Worm (Caenorhabditis elegans) whole organism, young adult: ENCODE results near the gene eak-7.

Source experiments
- B0035.1 ChIP-seq: sonication (generic microtip); optimal IDR thresholded peaks from 2 replicates; lab custom pipeline; 2016; ENCODE audit warnings: missing genetic modification characterization, mild to moderate bottlenecking, missing compliant biosample characterization, missing genotype, missing genetic modification reagents
- cebp-1 ChIP-seq, 2 experiments: fragments of 200-800 bp in 1 of 2; sonication (Bioruptor generic) in 1 of 2; sonication (generic microtip) in 1 of 2; IDR thresholded peaks in 1 of 2; optimal IDR thresholded peaks in 1 of 2; 2 replicates each; pipeline versions ENCODE4 v1.3.6 to Lab custom; 2017 to 2022; ENCODE audit warnings: missing compliant biosample characterization in 2 of 2, missing genetic modification characterization in 2 of 2, mild to moderate bottlenecking in 1 of 2, missing genetic modification reagents in 1 of 2, moderate library complexity in 1 of 2
- egrh-3 ChIP-seq: fragments of 200-800 bp; sonication (Bioruptor generic); IDR thresholded peaks from 2 replicates; pipeline ENCODE4 v1.3.6; 2022; ENCODE audit warnings: missing genetic modification reagents, missing genetic modification characterization, missing compliant biosample characterization
- let-607 ChIP-seq, 2 experiments: fragments of 200-800 bp in 1 of 2; sonication (Bioruptor generic) in 1 of 2; sonication (generic microtip) in 1 of 2; optimal IDR thresholded peaks; 2 replicates each; lab custom pipeline; 2016 to 2018; ENCODE audit warnings: mild to moderate bottlenecking in 2 of 2, missing compliant biosample characterization in 2 of 2, missing genetic modification characterization in 2 of 2, moderate library complexity in 2 of 2, missing genotype in 1 of 2
- lin-35 ChIP-seq, 3 experiments: fragments of 150-350 bp in 2 of 3; sonication (generic microtip) in 1 of 3; optimal IDR thresholded peaks; 2 replicates each; lab custom pipeline; 2014 to 2018; ENCODE audit warnings: missing biosample characterization in 3 of 3, missing genetic modification characterization in 3 of 3, missing genetic modification reagents in 3 of 3
- nfya-1 ChIP-seq: sonication (generic microtip); optimal IDR thresholded peaks from 2 replicates; lab custom pipeline; 2017; ENCODE audit warnings: antibody characterized with exemption, missing compliant biosample characterization, missing genetic modification characterization, borderline replicate concordance; ENCODE audit not compliant: insufficient read depth
- nfya-2 ChIP-seq: fragments of 200-800 bp; sonication (Bioruptor generic); IDR thresholded peaks from 2 replicates; pipeline ENCODE4 v1.3.6; 2022; ENCODE audit warnings: missing genetic modification reagents, missing genetic modification characterization, missing compliant biosample characterization
- nhr-80 ChIP-seq: sonication (generic microtip); optimal IDR thresholded peaks from 2 replicates; lab custom pipeline; 2016; ENCODE audit warnings: missing genetic modification characterization, missing compliant biosample characterization
- rcor-1 ChIP-seq: fragments of 200-800 bp; sonication (Bioruptor generic); IDR thresholded peaks from 2 replicates; pipeline ENCODE4 v1.3.6; 2022; ENCODE audit warnings: missing genetic modification reagents, missing genetic modification characterization, missing compliant biosample characterization
- sea-2 ChIP-seq: fragments of 200-800 bp; sonication (Bioruptor generic); IDR thresholded peaks from 2 replicates; pipeline ENCODE4 v1.3.6; 2022; ENCODE audit warnings: missing genetic modification characterization, missing compliant biosample characterization
- unc-62 ChIP-seq: fragments of 150-350 bp; optimal IDR thresholded peaks from 2 replicates; lab custom pipeline; 2014; ENCODE audit warnings: missing biosample characterization, missing genetic modification reagents, missing genetic modification characterization
- ztf-6 ChIP-seq: fragments of 200-800 bp; sonication (Bioruptor generic); IDR thresholded peaks from 2 replicates; pipeline ENCODE4 v1.3.6; 2022; ENCODE audit warnings: missing genetic modification reagents, missing genetic modification characterization, missing compliant biosample characterization

DNA sequence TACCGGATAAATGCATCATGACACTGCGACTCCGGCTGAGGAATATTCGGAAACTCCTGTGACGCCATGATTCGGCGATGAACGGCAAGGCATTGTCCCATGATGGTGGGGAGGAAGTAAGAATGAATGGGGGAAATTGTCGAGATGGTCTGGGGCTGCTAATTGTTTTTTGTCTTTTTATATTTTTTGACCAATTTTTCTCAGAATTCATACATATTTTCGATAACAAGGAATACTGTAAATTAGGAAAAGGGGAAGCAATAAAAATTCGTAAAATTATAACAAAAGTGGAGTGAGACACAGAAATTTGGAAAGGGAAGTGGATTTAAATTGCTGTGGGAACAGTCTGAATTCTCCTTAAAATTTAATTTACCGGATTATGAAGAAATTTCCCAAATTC, 40.4 kb downstream of the eak-7 start, which contains the start of gene eak-4:
- TF ChIP-seq nfya-1 (tag; lab: Kevin White, UChicago) (no peak), ztf-6 (no peak), sea-2 (GFP tag; lab: Robert Waterston, UW) (no peak), egrh-3 (no peak), nfya-2 (GFP tag; lab: Robert Waterston, UW) (no peak), lin-35 (GFP tag; optimal IDR thresholded peaks at IDR 0.05; lab: Kevin White, UChicago) (no peak), B0035.1 (tag; lab: Kevin White, UChicago) (no peak), rcor-1 (no peak), let-607 (tag; optimal IDR thresholded peaks at IDR 0.05; lab: Kevin White, UChicago) (no peak), nhr-80 (tag; lab: Kevin White, UChicago) (no peak), cebp-1 (GFP tag; IDR thresholded peaks at IDR 0.05; lab: Robert Waterston, UW) (no peak), cebp-1 (tag; optimal IDR thresholded peaks at IDR 0.05; lab: Kevin White, UChicago) (no peak), unc-62 (no peak)
